Fruit fly (Drosophila melanogaster): ENCODE results near the gene CG8952.

Gene CG8952

DNA sequence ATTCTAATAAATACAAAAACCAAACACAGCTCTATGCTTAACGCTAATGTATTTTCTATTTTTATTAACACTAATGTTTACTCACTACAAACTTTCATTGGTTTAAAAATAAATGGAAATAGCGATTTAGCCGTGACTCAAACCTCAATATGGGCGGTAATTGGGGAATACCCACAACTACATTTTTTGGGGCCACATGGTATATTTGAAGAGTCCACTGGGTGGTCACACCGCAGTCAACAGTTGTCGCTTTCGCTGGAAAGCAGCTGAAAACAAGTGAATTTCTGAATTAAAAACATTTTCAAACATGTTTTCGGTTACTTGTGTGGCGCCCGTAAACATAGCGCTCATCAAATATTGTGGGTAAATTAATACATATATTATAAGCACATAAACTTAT lies 17.3 kb downstream of the CG8952 start, which contains the start of gene Mvd:
Gene Mvd, plus strand, starts transcription at position 222 of the 400 bp plus-strand sequence.
- no peak for TF ChIP-seq pdm3 (GFP tag; optimal IDR thresholded peaks at IDR 0.05)
- no peak for TF ChIP-seq CG6276 (GFP tag; optimal IDR thresholded peaks at IDR 0.05)
- no peak for TF ChIP-seq CG16779 (tag; optimal IDR thresholded peaks at IDR 0.05)
- TF ChIP-seq CG10631 (GFP tag; optimal IDR thresholded peaks at IDR 0.05), result no peak
- TF ChIP-seq dac (GFP tag; optimal IDR thresholded peaks at IDR 0.05), result no peak
- no peak for TF ChIP-seq Met (GFP tag; optimal IDR thresholded peaks at IDR 0.05)
- no peak for TF ChIP-seq ss (GFP tag; optimal IDR thresholded peaks at IDR 0.05)
- no peak for TF ChIP-seq dsx (GFP tag; optimal IDR thresholded peaks at IDR 0.05; ENCODE audit: poor library complexity, severe bottlenecking)
- peak; percentile 90 for TF ChIP-seq fkh (GFP tag; optimal IDR thresholded peaks at IDR 0.05)
- no peak for TF ChIP-seq Smox (GFP tag; optimal IDR thresholded peaks at IDR 0.05)
- TF ChIP-seq CG8632 (GFP tag; optimal IDR thresholded peaks at IDR 0.05), result no peak
- peak; percentile 65 for TF ChIP-seq Blimp-1 (GFP tag; optimal IDR thresholded peaks at IDR 0.05)
- no peak for TF ChIP-seq Hr4 (GFP tag; optimal IDR thresholded peaks at IDR 0.05)
- TF ChIP-seq eg (GFP tag; IDR thresholded peaks at IDR 0.05), result no peak
- no peak for TF ChIP-seq Hr39 (GFP tag; optimal IDR thresholded peaks at IDR 0.05)
- TF ChIP-seq Eip78C (GFP tag), result peak; percentile 64
- TF ChIP-seq Lpt (GFP tag; optimal IDR thresholded peaks at IDR 0.05), result no peak
- no peak for TF ChIP-seq CG4318 (GFP tag; optimal IDR thresholded peaks at IDR 0.05)
- peak; percentile 6 for TF ChIP-seq CG3032 (tag; optimal IDR thresholded peaks at IDR 0.05)
- TF ChIP-seq lz (GFP tag; optimal IDR thresholded peaks at IDR 0.05), result no peak
- no peak for TF ChIP-seq fd85E (GFP tag; optimal IDR thresholded peaks at IDR 0.05)
- TF ChIP-seq CG15336 (GFP tag; IDR thresholded peaks at IDR 0.05), result no peak
- no peak for TF ChIP-seq Eip75B (GFP tag; optimal IDR thresholded peaks at IDR 0.05)
- no peak for TF ChIP-seq fd59A (GFP tag; optimal IDR thresholded peaks at IDR 0.05)
- TF ChIP-seq CG6808 (GFP tag; optimal IDR thresholded peaks at IDR 0.05), result no peak
- no peak for TF ChIP-seq CG32006 (GFP tag; optimal IDR thresholded peaks at IDR 0.05)
- no peak for TF ChIP-seq vri (GFP tag; optimal IDR thresholded peaks at IDR 0.05)
- no peak for TF ChIP-seq CG11294 (GFP tag; IDR thresholded peaks at IDR 0.05)
- no peak for TF ChIP-seq OdsH (GFP tag; optimal IDR thresholded peaks at IDR 0.05)
- TF ChIP-seq spab (GFP tag; optimal IDR thresholded peaks at IDR 0.05), result no peak

DNA sequence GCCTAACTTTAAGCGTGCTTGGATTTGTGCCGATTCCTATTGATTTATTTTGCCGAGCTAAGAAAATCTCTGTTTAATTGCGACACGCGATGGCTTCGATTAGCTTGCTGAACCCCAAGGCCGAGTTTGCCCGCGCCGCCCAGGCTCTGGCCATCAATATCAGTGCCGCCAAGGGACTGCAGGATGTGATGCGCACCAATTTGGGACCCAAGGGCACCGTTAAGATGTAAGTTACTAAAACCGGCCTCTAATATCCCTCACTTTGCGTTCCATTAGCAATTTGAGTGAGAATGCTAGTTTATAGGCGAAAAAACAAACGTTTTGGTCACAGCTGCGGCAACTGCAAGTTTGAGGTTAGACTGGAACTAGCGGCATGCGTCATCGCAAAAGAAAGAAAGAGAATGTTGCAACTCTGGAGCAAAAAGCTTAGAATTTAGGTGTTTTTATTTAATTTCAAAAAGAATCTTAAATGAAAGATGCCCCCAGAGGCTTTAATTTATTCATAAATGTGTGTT lies 19.5 kb downstream of the CG8952 start:
- TF ChIP-seq Eip78C (GFP tag) (no peak), Ets96B (tag; optimal IDR thresholded peaks at IDR 0.05) (no peak), CG7368 (GFP tag; optimal IDR thresholded peaks at IDR 0.05) (no peak), CG32006 (GFP tag; optimal IDR thresholded peaks at IDR 0.05) (no peak), svp (GFP tag) (no peak), CG10669 (GFP tag; optimal IDR thresholded peaks at IDR 0.05) (no peak), CG6808 (GFP tag; optimal IDR thresholded peaks at IDR 0.05) (no peak), Hr38 (GFP tag; optimal IDR thresholded peaks at IDR 0.05) (no peak), Blimp-1 (GFP tag; optimal IDR thresholded peaks at IDR 0.05) (no peak), CG6163 (GFP tag; IDR thresholded peaks at IDR 0.05) (no peak)

DNA sequence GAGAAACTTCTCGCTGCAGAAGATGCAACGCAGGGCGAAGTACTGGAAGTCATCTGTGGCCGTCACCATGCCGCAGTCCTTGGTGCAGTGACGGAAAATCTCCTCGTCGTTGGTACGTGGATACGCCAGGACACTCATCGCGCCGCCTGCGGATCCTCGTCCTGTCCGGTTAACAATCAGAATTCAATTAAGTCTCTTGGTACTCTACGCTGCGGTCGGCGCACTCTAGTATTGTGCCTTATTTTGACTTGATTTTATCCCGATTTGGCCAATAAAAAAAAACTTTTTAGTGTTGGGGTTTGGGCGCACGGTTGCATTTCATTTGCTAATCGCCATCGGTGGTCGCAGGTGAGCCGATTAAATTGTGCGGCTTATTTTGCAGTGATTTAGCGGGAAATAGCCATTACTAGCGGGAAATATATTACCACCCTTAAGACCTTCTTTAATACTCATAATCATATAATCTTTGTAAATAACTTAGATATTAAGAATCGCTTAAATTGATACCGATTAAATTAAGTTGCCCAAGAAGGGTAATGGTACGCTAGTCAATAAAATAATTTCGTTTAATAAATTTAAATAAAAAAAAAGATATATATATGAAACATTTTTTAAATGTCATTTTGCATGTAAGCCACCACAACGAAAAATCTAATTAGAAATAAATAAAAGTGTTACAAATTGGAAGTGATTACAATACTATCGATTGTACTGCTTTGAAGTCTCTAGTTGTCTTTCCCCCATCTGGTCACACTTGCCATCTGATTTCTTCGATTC lies 20.2 kb downstream of the CG8952 start, which contains the start of the genes CG8944 and CCT6:
Gene CG8944, minus strand, starts transcription at position 327 of the 777 bp plus-strand sequence.
Gene CCT6, plus strand, starts transcription at position 744 of the 777 bp plus-strand sequence.
- TF ChIP-seq lz (GFP tag; optimal IDR thresholded peaks at IDR 0.05) (peak; percentile 20), Eip75B (GFP tag; optimal IDR thresholded peaks at IDR 0.05) (no peak), Ets21C (GFP tag; optimal IDR thresholded peaks at IDR 0.05) (peak; percentile 7), CG3032 (tag; optimal IDR thresholded peaks at IDR 0.05) (peak; percentile 7), Eip78C (GFP tag) (peak; percentile 46)

Data from whole organism, prepupa.